Worm (Caenorhabditis elegans) whole organism, early embryonic: ENCODE data around the gene R01H2.8.

Experiments
- B0310.2 ChIP-seq: sonication (generic microtip); optimal IDR thresholded peaks from 2 replicates; lab custom pipeline; 2016; ENCODE audit warnings: mild to moderate bottlenecking, missing genetic modification characterization, missing compliant biosample characterization
- F13C5.2 ChIP-seq: sonication (generic microtip); optimal IDR thresholded peaks from 2 replicates; lab custom pipeline; 2017; ENCODE audit warnings: mild to moderate bottlenecking, missing genetic modification characterization, inconsistent platforms, missing compliant biosample characterization
- aly-1 ChIP-seq: sonication (generic microtip); optimal IDR thresholded peaks from 2 replicates; lab custom pipeline; 2016; ENCODE audit warnings: missing genetic modification characterization, missing compliant biosample characterization
- ama-1 ChIP-seq: fragments of 150-350 bp; optimal IDR thresholded peaks from 2 replicates; lab custom pipeline; 2014
- ceh-36 ChIP-seq: sonication (generic microtip); optimal IDR thresholded peaks from 2 replicates; lab custom pipeline; 2016; ENCODE audit warnings: missing genetic modification characterization, inconsistent platforms, missing compliant biosample characterization
- ets-7 ChIP-seq: sonication (generic microtip); optimal IDR thresholded peaks from 2 replicates; lab custom pipeline; 2016; ENCODE audit warnings: missing genotype, missing genetic modification characterization, missing compliant biosample characterization
- flt-1 ChIP-seq: fragments of 200-800 bp; sonication (Bioruptor generic); IDR thresholded peaks from 2 replicates; pipeline ENCODE4 v1.3.6; 2022; ENCODE audit warnings: missing genetic modification characterization, missing compliant biosample characterization
- hmbx-1 ChIP-seq: sonication (generic microtip); optimal IDR thresholded peaks from 2 replicates; lab custom pipeline; 2016; ENCODE audit warnings: mild to moderate bottlenecking, missing genetic modification characterization, missing compliant biosample characterization
- hmg-4 ChIP-seq: fragments of 200-800 bp; sonication (Bioruptor generic); optimal IDR thresholded peaks from 2 replicates; lab custom pipeline; 2018; ENCODE audit warnings: mild to moderate bottlenecking, missing genetic modification characterization, missing compliant biosample characterization
- hnd-1 ChIP-seq: sonication (generic microtip); optimal IDR thresholded peaks from 2 replicates; lab custom pipeline; 2016; ENCODE audit warnings: missing genetic modification characterization, missing compliant biosample characterization
- scrt-1 ChIP-seq: fragments of 200-800 bp; sonication (Bioruptor generic); IDR thresholded peaks from 2 replicates; pipeline ENCODE4 v1.3.6; 2022; ENCODE audit warnings: missing genetic modification characterization, missing compliant biosample characterization
- sea-1 ChIP-seq: fragments of 200-800 bp; sonication (Bioruptor generic); conservative IDR thresholded peaks from 2 replicates; pipeline ENCODE4 v1.3.6; 2022; ENCODE audit warnings: missing genetic modification characterization, missing compliant biosample characterization
- tbx-11 ChIP-seq: fragments of 200-800 bp; sonication (Bioruptor generic); IDR thresholded peaks from 2 replicates; pipeline ENCODE4 v1.3.6; 2022; ENCODE audit warnings: missing genetic modification characterization, missing compliant biosample characterization
- tra-4 ChIP-seq: sonication (generic microtip); optimal IDR thresholded peaks from 2 replicates; lab custom pipeline; 2017; ENCODE audit warnings: missing genetic modification characterization, missing compliant biosample characterization

- TF ChIP-seq scrt-1 (no peak), ama-1 (lab: Kevin White, UChicago) (no peak), F13C5.2 (tag; lab: Kevin White, UChicago) (no peak), sea-1 (GFP tag; lab: Robert Waterston, UW) (no peak), ets-7 (tag; lab: Kevin White, UChicago) (no peak), ceh-36 (no peak), tbx-11 (GFP tag; lab: Robert Waterston, UW) (no peak), hnd-1 (no peak), tra-4 (no peak), aly-1 (tag; lab: Kevin White, UChicago) (no peak), hmg-4 (GFP tag; lab: Kevin White, UChicago) (no peak), hmbx-1 (no peak), flt-1 (no peak), B0310.2 (tag; lab: Kevin White, UChicago) (no peak)
Observed at ce11 chrIII:7091042-7091441, 22.2 kb downstream of the R01H2.8 start, which contains the start of gene ZK418.2.
